Worm (Caenorhabditis elegans): Measurements from ENCODE around the gene irld-17.

ce11 chrV:1668216-1668615 is 36.4 kb downstream of the irld-17 start, which contains the start of gene irld-42:
- TF ChIP-seq nhr-76 (tag; optimal IDR thresholded peaks at IDR 0.05) (no peak), mdl-1 (tag; optimal IDR thresholded peaks at IDR 0.05) (no peak), unc-62 (GFP tag; optimal IDR thresholded peaks at IDR 0.05) (no peak), snpc-4 (tag; optimal IDR thresholded peaks at IDR 0.05) (no peak), nhr-77 (tag; optimal IDR thresholded peaks at IDR 0.05) (no peak), fkh-10 (GFP tag; optimal IDR thresholded peaks at IDR 0.05) (no peak), elt-1 (tag; optimal IDR thresholded peaks at IDR 0.05) (no peak), ceh-82 (tag; optimal IDR thresholded peaks at IDR 0.05) (no peak), nhr-237 (tag; optimal IDR thresholded peaks at IDR 0.05) (no peak), fos-1 (tag; optimal IDR thresholded peaks at IDR 0.05) (no peak)
